Fruit fly (Drosophila melanogaster) whole organism, wandering third instar larva: ENCODE data around the gene sit.

ENCODE experiments used
- Abd-B ChIP-seq: fragments of >200 bp; optimal IDR thresholded peaks from 2 replicates; lab custom pipeline; 2017; ENCODE audit warnings: missing biosample characterization, missing genetic modification characterization
- CG32264 ChIP-seq: fragments of 200-800 bp; sonication (Bioruptor generic); optimal IDR thresholded peaks from 2 replicates; lab custom pipeline; 2016; ENCODE audit warnings: missing biosample characterization, missing genetic modification characterization
- Hr83 ChIP-seq: fragments of 200-300 bp; sonication (Bioruptor generic); optimal IDR thresholded peaks from 2 replicates; lab custom pipeline; 2016; ENCODE audit warnings: missing biosample characterization, mild to moderate bottlenecking, missing genetic modification characterization, moderate library complexity; ENCODE audit not compliant: poor library complexity, severe bottlenecking
- Mio ChIP-seq: sonication (Bioruptor generic); optimal IDR thresholded peaks from 2 replicates; lab custom pipeline; 2016; ENCODE audit warnings: missing biosample characterization, missing genetic modification characterization
- N ChIP-seq: fragments of >200 bp; optimal IDR thresholded peaks from 2 replicates; lab custom pipeline; 2018; ENCODE audit warnings: missing biosample characterization, missing external identifiers, missing genetic modification characterization
- OdsH ChIP-seq: fragments of 200-800 bp; sonication (Bioruptor generic); optimal IDR thresholded peaks from 2 replicates; lab custom pipeline; 2016; ENCODE audit warnings: missing biosample characterization, mild to moderate bottlenecking, missing genetic modification characterization
- dsf ChIP-seq: sonication (Bioruptor generic); optimal IDR thresholded peaks from 2 replicates; lab custom pipeline; 2016; ENCODE audit warnings: missing biosample characterization, missing genetic modification characterization, borderline replicate concordance
- lola ChIP-seq: fragments of >200 bp; optimal IDR thresholded peaks from 2 replicates; lab custom pipeline; 2017; ENCODE audit warnings: missing biosample characterization, missing genetic modification characterization
- pan ChIP-seq: fragments of >200 bp; optimal IDR thresholded peaks from 2 replicates; lab custom pipeline; 2017

DNA sequence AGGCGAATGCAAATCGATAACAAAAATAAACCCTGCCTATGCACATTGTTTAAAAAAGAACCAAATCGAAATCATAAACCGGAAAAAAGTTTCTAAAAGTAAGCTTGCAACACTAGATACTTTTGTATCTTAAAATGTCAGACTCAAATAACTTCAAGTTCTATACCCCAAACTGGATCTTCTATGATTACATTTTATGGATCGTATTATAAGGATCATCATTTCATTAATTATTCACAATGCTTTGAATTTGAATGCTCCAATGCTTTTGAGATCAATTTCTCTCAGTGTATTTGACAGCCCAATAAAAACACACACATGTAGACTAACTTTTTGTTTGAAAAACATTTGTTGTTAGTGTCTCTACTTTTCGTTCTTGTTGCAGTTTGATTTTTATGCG, 31.9 kb upstream of the sit start:
- TF ChIP-seq pan (lab: Kevin White, UChicago), result no peak
- no peak for TF ChIP-seq OdsH (GFP tag; lab: Kevin White, UChicago)
- TF ChIP-seq CG32264 (GFP tag; lab: Kevin White, UChicago), result no peak
- no peak for TF ChIP-seq dsf (GFP tag; lab: Kevin White, UChicago)
- TF ChIP-seq Hr83, result no peak
- TF ChIP-seq Abd-B (GFP tag; lab: Kevin White, UChicago), result no peak
- TF ChIP-seq lola (GFP tag; lab: Kevin White, UChicago), result no peak
- TF ChIP-seq Mio (GFP tag; lab: Kevin White, UChicago), result no peak
- TF ChIP-seq N, result no peak
